Worm (Caenorhabditis elegans) whole organism, L1 larva: ENCODE data around the gene rps-12.

Experiments
- C34B4.2 ChIP-seq: sonication (generic microtip); optimal IDR thresholded peaks from 2 replicates; lab custom pipeline; 2017; ENCODE audit warnings: mild to moderate bottlenecking, missing genetic modification characterization, missing compliant biosample characterization
- aha-1 ChIP-seq: fragments of 150-350 bp; optimal IDR thresholded peaks from 2 replicates; lab custom pipeline; 2014; ENCODE audit warnings: missing biosample characterization, missing genetic modification characterization
- aly-2 ChIP-seq: fragments of 150-350 bp; optimal IDR thresholded peaks from 2 replicates; lab custom pipeline; 2014; ENCODE audit warnings: missing biosample characterization, missing genetic modification characterization
- ceh-63 ChIP-seq: fragments of 200-800 bp; sonication (Bioruptor generic); optimal IDR thresholded peaks from 2 replicates; lab custom pipeline; 2018; ENCODE audit warnings: mild to moderate bottlenecking, missing genetic modification characterization, missing compliant biosample characterization
- ceh-82 ChIP-seq, 3 experiments: fragments of 150-350 bp in 1 of 3; sonication (generic microtip) in 2 of 3; optimal IDR thresholded peaks; 2 replicates each; lab custom pipeline; 2014 to 2017; ENCODE audit warnings: missing biosample characterization in 3 of 3, missing genetic modification characterization in 3 of 3
- ceh-88 ChIP-seq: fragments of 200-800 bp; sonication (Bioruptor generic); IDR thresholded peaks from 2 replicates; pipeline ENCODE4 v1.3.6; 2022; ENCODE audit warnings: missing genetic modification characterization, missing compliant biosample characterization
- ceh-90 ChIP-seq: sonication (generic microtip); optimal IDR thresholded peaks from 2 replicates; lab custom pipeline; 2016; ENCODE audit warnings: missing genetic modification characterization, missing compliant biosample characterization
- dsc-1 ChIP-seq: sonication (generic microtip); optimal IDR thresholded peaks from 2 replicates; lab custom pipeline; 2016; ENCODE audit warnings: mild to moderate bottlenecking, missing genetic modification characterization, missing compliant biosample characterization
- efl-3 ChIP-seq: fragments of 200-800 bp; sonication (Bioruptor generic); optimal IDR thresholded peaks from 2 replicates; lab custom pipeline; 2018; ENCODE audit warnings: mild to moderate bottlenecking, missing genetic modification characterization, missing compliant biosample characterization
- egl-13 ChIP-seq: sonication (generic microtip); optimal IDR thresholded peaks from 2 replicates; lab custom pipeline; 2016; ENCODE audit warnings: missing genotype, missing genetic modification reagents, missing genetic modification characterization, missing compliant biosample characterization
- elt-3 ChIP-seq, 6 experiments: fragments of 150-350 bp in 1 of 6; sonication (generic microtip); optimal IDR thresholded peaks; 2 replicates each; lab custom pipeline; 2017 to 2018; ENCODE audit warnings: missing biosample characterization in 6 of 6, missing genetic modification characterization in 6 of 6, inconsistent platforms in 1 of 6
- ets-5 ChIP-seq: fragments of 200-800 bp; sonication (Bioruptor generic); IDR thresholded peaks from 2 replicates; pipeline ENCODE4 v1.3.6; 2022; ENCODE audit warnings: missing genetic modification characterization, missing compliant biosample characterization
- fkh-10 ChIP-seq: sonication (generic microtip); optimal IDR thresholded peaks from 2 replicates; lab custom pipeline; 2017; ENCODE audit warnings: missing biosample characterization, missing genetic modification reagents, missing genetic modification characterization
- fkh-8 ChIP-seq: sonication (generic microtip); optimal IDR thresholded peaks from 2 replicates; lab custom pipeline; 2016; ENCODE audit warnings: mild to moderate bottlenecking, missing genetic modification characterization, missing compliant biosample characterization
- fos-1 ChIP-seq: fragments of 150-350 bp; optimal IDR thresholded peaks from 2 replicates; lab custom pipeline; 2014; ENCODE audit warnings: missing biosample characterization, missing genetic modification characterization
- hlh-17 ChIP-seq: fragments of 200-800 bp; sonication (Bioruptor generic); optimal IDR thresholded peaks from 2 replicates; lab custom pipeline; 2018; ENCODE audit warnings: missing genetic modification characterization, mild to moderate bottlenecking, missing compliant biosample characterization, moderate library complexity, borderline replicate concordance
- hlh-4 ChIP-seq: sonication (generic microtip); optimal IDR thresholded peaks from 2 replicates; lab custom pipeline; 2016; ENCODE audit warnings: mild to moderate bottlenecking, missing genetic modification characterization, missing compliant biosample characterization
- hpl-2 ChIP-seq: fragments of 150-350 bp; optimal IDR thresholded peaks from 2 replicates; lab custom pipeline; 2014; ENCODE audit warnings: missing biosample characterization, missing genetic modification reagents, missing genetic modification characterization
- isw-1 ChIP-seq: fragments of 200-800 bp; sonication (Bioruptor generic); IDR thresholded peaks from 2 replicates; pipeline ENCODE4 v1.3.6; 2022; ENCODE audit warnings: missing genetic modification characterization, missing compliant biosample characterization
- lin-13 ChIP-seq: fragments of 150-350 bp; optimal IDR thresholded peaks from 2 replicates; lab custom pipeline; 2014; ENCODE audit warnings: missing biosample characterization, missing genetic modification reagents, missing genetic modification characterization
- lin-14 ChIP-seq: fragments of 200-800 bp; sonication (Bioruptor generic); optimal IDR thresholded peaks from 2 replicates; lab custom pipeline; 2018; ENCODE audit warnings: mild to moderate bottlenecking, missing genetic modification characterization, moderate library complexity, missing compliant biosample characterization
- lin-15B ChIP-seq: fragments of 150-350 bp; sonication (generic microtip); optimal IDR thresholded peaks from 3 replicates; lab custom pipeline; 2014; ENCODE audit warnings: missing biosample characterization, missing genetic modification characterization
- lir-3 ChIP-seq: sonication (generic microtip); optimal IDR thresholded peaks from 2 replicates; lab custom pipeline; 2016; ENCODE audit warnings: mild to moderate bottlenecking, missing genetic modification characterization, moderate library complexity, missing compliant biosample characterization; ENCODE audit not compliant: poor library complexity
- mab-9 ChIP-seq: fragments of 200-800 bp; sonication (Bioruptor generic); IDR thresholded peaks from 2 replicates; pipeline ENCODE4 v1.3.6; 2022; ENCODE audit warnings: missing genetic modification reagents, missing genetic modification characterization, missing compliant biosample characterization
- mdl-1 ChIP-seq, 2 experiments: fragments of 150-350 bp; optimal IDR thresholded peaks; 2 replicates each; lab custom pipeline; 2014 to 2017; ENCODE audit warnings: missing biosample characterization in 2 of 2, missing genetic modification characterization in 2 of 2, inconsistent platforms in 1 of 2
- mef-2 ChIP-seq: fragments of 150-350 bp; optimal IDR thresholded peaks from 2 replicates; lab custom pipeline; 2014; ENCODE audit warnings: missing biosample characterization, missing genetic modification characterization
- mep-1 ChIP-seq: fragments of 150-350 bp; optimal IDR thresholded peaks from 2 replicates; lab custom pipeline; 2014; ENCODE audit warnings: missing biosample characterization, missing genetic modification characterization
- nhr-12 ChIP-seq: sonication (generic microtip); optimal IDR thresholded peaks from 2 replicates; lab custom pipeline; 2017; ENCODE audit warnings: missing biosample characterization, missing genetic modification characterization
- nhr-20 ChIP-seq: sonication (generic microtip); optimal IDR thresholded peaks from 2 replicates; lab custom pipeline; 2016; ENCODE audit warnings: mild to moderate bottlenecking, missing genetic modification characterization, missing compliant biosample characterization
- nhr-237 ChIP-seq: fragments of 150-350 bp; optimal IDR thresholded peaks from 2 replicates; lab custom pipeline; 2014; ENCODE audit warnings: missing biosample characterization, missing genetic modification characterization
- nhr-47 ChIP-seq: sonication (generic microtip); optimal IDR thresholded peaks from 2 replicates; lab custom pipeline; 2016; ENCODE audit warnings: mild to moderate bottlenecking, missing genetic modification characterization, moderate library complexity, missing compliant biosample characterization
- nhr-71 ChIP-seq: sonication (generic microtip); optimal IDR thresholded peaks from 2 replicates; lab custom pipeline; 2016; ENCODE audit warnings: mild to moderate bottlenecking, missing genetic modification characterization, moderate library complexity, missing compliant biosample characterization
- nhr-76 ChIP-seq: sonication (generic microtip); optimal IDR thresholded peaks from 2 replicates; lab custom pipeline; 2017; ENCODE audit warnings: missing biosample characterization, missing genetic modification characterization
- pag-3 ChIP-seq: sonication (generic microtip); optimal IDR thresholded peaks from 2 replicates; lab custom pipeline; 2017; ENCODE audit warnings: missing genetic modification characterization, mild to moderate bottlenecking, missing compliant biosample characterization, antibody characterized with exemption, borderline replicate concordance; ENCODE audit not compliant: insufficient read depth
- pqm-1 ChIP-seq: sonication (generic microtip); optimal IDR thresholded peaks from 3 replicates; lab custom pipeline; 2017; ENCODE audit warnings: missing biosample characterization, missing genetic modification characterization
- rnt-1 ChIP-seq: sonication (generic microtip); optimal IDR thresholded peaks from 2 replicates; lab custom pipeline; 2016; ENCODE audit warnings: mild to moderate bottlenecking, missing genetic modification characterization, moderate library complexity, missing compliant biosample characterization
- sptf-1 ChIP-seq: fragments of 150-350 bp; optimal IDR thresholded peaks from 2 replicates; lab custom pipeline; 2014; ENCODE audit warnings: missing biosample characterization, missing genetic modification characterization
- sup-37 ChIP-seq: fragments of 200-800 bp; sonication (Bioruptor generic); optimal IDR thresholded peaks from 2 replicates; lab custom pipeline; 2018; ENCODE audit warnings: mild to moderate bottlenecking, missing genetic modification characterization, missing compliant biosample characterization
- swsn-7 ChIP-seq: sonication (generic microtip); optimal IDR thresholded peaks from 2 replicates; lab custom pipeline; 2016; ENCODE audit warnings: missing genetic modification characterization, missing compliant biosample characterization
- tbx-2 ChIP-seq: sonication (generic microtip); optimal IDR thresholded peaks from 2 replicates; lab custom pipeline; 2016; ENCODE audit warnings: missing genetic modification characterization, missing compliant biosample characterization
- tlp-1 ChIP-seq: fragments of 150-350 bp; optimal IDR thresholded peaks from 2 replicates; lab custom pipeline; 2014; ENCODE audit warnings: missing biosample characterization, missing genetic modification characterization
- unc-130 ChIP-seq: fragments of 150-350 bp; optimal IDR thresholded peaks from 2 replicates; lab custom pipeline; 2017; ENCODE audit warnings: missing biosample characterization, missing genetic modification characterization, inconsistent platforms
- unc-30 ChIP-seq: sonication (generic microtip); optimal IDR thresholded peaks from 2 replicates; lab custom pipeline; 2017; ENCODE audit warnings: missing biosample characterization, missing genetic modification characterization
- unc-98 ChIP-seq: fragments of 200-800 bp; sonication (Bioruptor generic); IDR thresholded peaks from 2 replicates; pipeline ENCODE4 v1.3.6; 2022; ENCODE audit warnings: missing genetic modification characterization, missing compliant biosample characterization
- vab-15 ChIP-seq: sonication (generic microtip); optimal IDR thresholded peaks from 2 replicates; lab custom pipeline; 2017; ENCODE audit warnings: missing genotype, mild to moderate bottlenecking, missing genetic modification characterization, missing compliant biosample characterization
- zag-1 ChIP-seq: fragments of 150-350 bp; optimal IDR thresholded peaks from 2 replicates; lab custom pipeline; 2014; ENCODE audit warnings: missing biosample characterization, missing genetic modification characterization
- ztf-4 ChIP-seq: fragments of 150-350 bp; optimal IDR thresholded peaks from 2 replicates; lab custom pipeline; 2014; ENCODE audit warnings: missing biosample characterization, missing genetic modification characterization

Gene rps-12

DNA sequence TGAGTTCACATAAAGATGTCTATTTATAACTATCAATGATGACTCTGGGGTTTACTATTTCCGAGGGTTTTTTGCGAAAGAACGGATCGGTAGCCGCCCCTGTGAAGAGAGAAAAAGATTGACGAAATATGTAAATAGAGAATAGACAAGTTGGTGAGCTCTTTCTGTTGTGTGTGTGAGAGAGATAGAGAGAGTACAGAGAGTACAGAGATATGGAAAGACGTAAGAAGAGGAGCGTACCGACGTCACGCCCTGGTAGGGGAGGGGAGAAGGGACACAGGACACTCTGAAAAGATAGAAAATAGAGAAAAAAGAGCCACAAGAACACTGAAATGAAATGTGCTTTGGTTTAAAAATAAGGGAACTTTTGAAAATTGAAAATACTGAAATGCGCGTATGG, 9.1 kb downstream of the rps-12 start (continued):
- TF ChIP-seq hlh-17 (GFP tag; lab: Kevin White, UChicago) (no peak), nhr-12 (no peak), mdl-1 (tag; optimal IDR thresholded peaks at IDR 0.05; lab: Kevin White, UChicago) (peak in 1 of 2 experiments; percentile 19), lin-15B (tag; lab: Kevin White, UChicago) (no peak), unc-98 (GFP tag; lab: Robert Waterston, UW) (no peak), efl-3 (GFP tag; lab: Kevin White, UChicago) (no peak), ets-5 (GFP tag; lab: Robert Waterston, UW) (no peak), unc-30 (tag; lab: Kevin White, UChicago) (no peak), unc-130 (tag; lab: Kevin White, UChicago) (no peak), tlp-1 (tag; lab: Kevin White, UChicago) (no peak), ceh-88 (GFP tag; lab: Robert Waterston, UW) (no peak), fos-1 (tag; lab: Kevin White, UChicago) (peak; percentile 33)
- TF ChIP-seq, all 84 proteins: peak for 27

DNA sequence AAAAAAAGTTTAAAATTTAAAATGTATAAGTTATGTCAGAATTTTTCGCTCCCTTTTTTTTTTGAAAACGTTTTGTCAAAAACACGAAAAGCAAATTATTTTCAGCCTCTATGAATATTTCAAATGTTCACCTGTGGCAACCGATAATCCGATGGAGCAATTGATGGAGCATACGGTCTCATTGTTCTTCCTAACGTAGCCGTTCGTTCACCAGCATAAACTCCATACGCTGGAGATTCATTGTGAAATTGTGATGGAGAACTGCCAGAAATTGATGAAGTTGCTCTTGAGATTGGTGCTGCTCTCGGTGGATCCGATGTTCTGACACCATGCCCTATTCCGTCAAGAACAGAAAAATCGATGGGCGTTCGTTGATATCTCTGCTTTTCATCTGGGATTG, 12.7 kb downstream of the rps-12 start:
- TF ChIP-seq efl-3 (GFP tag; lab: Kevin White, UChicago) (no peak), ceh-82 (tag; optimal IDR thresholded peaks at IDR 0.05; lab: Kevin White, UChicago) (no peak), nhr-71 (tag; lab: Kevin White, UChicago) (no peak), vab-15 (tag; lab: Kevin White, UChicago) (no peak), nhr-20 (tag; lab: Kevin White, UChicago) (no peak), unc-130 (tag; lab: Kevin White, UChicago) (no peak), sup-37 (no peak), swsn-7 (no peak), tbx-2 (no peak), aha-1 (no peak), lin-14 (GFP tag; lab: Kevin White, UChicago) (no peak), zag-1 (tag; lab: Kevin White, UChicago) (no peak), pqm-1 (tag; lab: Kevin White, UChicago) (no peak), mep-1 (tag; lab: Kevin White, UChicago) (no peak), ceh-90 (no peak), fkh-8 (no peak), nhr-237 (tag; lab: Kevin White, UChicago) (no peak), fkh-10 (no peak), unc-98 (GFP tag; lab: Robert Waterston, UW) (no peak), tlp-1 (tag; lab: Kevin White, UChicago) (no peak)

ce11 chrIII:5692690-5693089, 13.6 kb downstream of the rps-12 start, which contains the start of the genes abi-1 and arle-14:
Gene abi-1 (minus strand): TSS chrIII:5692740.
Gene arle-14 (plus strand): TSS chrIII:5692906.
- TF ChIP-seq lir-3 (no peak), nhr-20 (tag; lab: Kevin White, UChicago) (no peak), nhr-76 (tag; lab: Kevin White, UChicago) (no peak), dsc-1 (tag; lab: Kevin White, UChicago) (peak; percentile 50), hlh-4 (tag; lab: Kevin White, UChicago) (no peak), fkh-10 (no peak), lin-13 (no peak), hpl-2 (GFP tag; lab: Kevin White, UChicago) (no peak), mab-9 (GFP tag; lab: Robert Waterston, UW) (no peak), nhr-237 (tag; lab: Kevin White, UChicago) (no peak), nhr-12 (no peak), unc-30 (tag; lab: Kevin White, UChicago) (no peak), unc-98 (GFP tag; lab: Robert Waterston, UW) (no peak), elt-3 (tag; optimal IDR thresholded peaks at IDR 0.05; lab: Kevin White, UChicago) (no peak), sptf-1 (no peak), aly-2 (tag; lab: Kevin White, UChicago) (no peak), C34B4.2 (tag; lab: Kevin White, UChicago) (no peak), mdl-1 (tag; optimal IDR thresholded peaks at IDR 0.05; lab: Kevin White, UChicago) (no peak), mef-2 (tag; lab: Kevin White, UChicago) (no peak), unc-130 (tag; lab: Kevin White, UChicago) (peak; percentile 9), swsn-7 (peak; percentile 29), ceh-63 (GFP tag; lab: Kevin White, UChicago) (no peak), nhr-47 (tag; lab: Kevin White, UChicago) (peak; percentile 21), pag-3 (no peak), rnt-1 (no peak), egl-13 (tag; lab: Kevin White, UChicago) (no peak), ceh-88 (GFP tag; lab: Robert Waterston, UW) (no peak), ceh-90 (no peak), isw-1 (no peak), fkh-8 (no peak), sup-37 (no peak), tbx-2 (peak; percentile 2), ztf-4 (no peak)
